Fruit fly (Drosophila melanogaster) whole organism, wandering third instar larva: ENCODE data around the gene CG12236.
A peak's percentile ranks its signal among the peaks of the same experiment; 100 is the strongest.

Experiments used
- Abd-B ChIP-seq: fragments of >200 bp; optimal IDR thresholded peaks from 2 replicates; lab custom pipeline; 2017; ENCODE audit warnings: missing biosample characterization, missing genetic modification characterization
- CG32264 ChIP-seq: fragments of 200-800 bp; sonication (Bioruptor generic); optimal IDR thresholded peaks from 2 replicates; lab custom pipeline; 2016; ENCODE audit warnings: missing biosample characterization, missing genetic modification characterization
- CG9705 ChIP-seq: fragments of 200-800 bp; sonication (Bioruptor generic); optimal IDR thresholded peaks from 2 replicates; lab custom pipeline; 2018; ENCODE audit warnings: missing biosample characterization, mild to moderate bottlenecking, missing genetic modification characterization
- CrebA ChIP-seq: fragments of 200-800 bp; sonication (Bioruptor generic); optimal IDR thresholded peaks from 2 replicates; lab custom pipeline; 2016; ENCODE audit warnings: missing biosample characterization, mild to moderate bottlenecking, missing genetic modification characterization, borderline replicate concordance
- Dfd ChIP-seq: fragments of >200 bp; optimal IDR thresholded peaks from 2 replicates; lab custom pipeline; 2017; ENCODE audit warnings: missing biosample characterization, missing genetic modification characterization
- Dif ChIP-seq: fragments of 200-275, 200-300 bp; sonication (Bioruptor generic); optimal IDR thresholded peaks from 2 replicates; lab custom pipeline; 2018; ENCODE audit warnings: missing biosample characterization, missing genetic modification characterization; ENCODE audit not compliant: partially characterized antibody
- GATAd ChIP-seq: sonication (Bioruptor generic); optimal IDR thresholded peaks from 2 replicates; lab custom pipeline; 2016; ENCODE audit warnings: missing biosample characterization, missing genetic modification characterization
- HLH106 ChIP-seq: fragments of 200-800 bp; optimal IDR thresholded peaks from 3 replicates; lab custom pipeline; 2019; ENCODE audit warnings: missing biosample characterization, mild to moderate bottlenecking, missing genetic modification characterization, moderate library complexity
- Hnf4 ChIP-seq: fragments of 200-800 bp; sonication (Bioruptor generic); optimal IDR thresholded peaks from 2 replicates; lab custom pipeline; 2016; ENCODE audit warnings: missing biosample characterization, mild to moderate bottlenecking, missing genetic modification characterization
- Hr78 ChIP-seq: fragments of >200 bp; optimal IDR thresholded peaks from 2 replicates; lab custom pipeline; 2017; ENCODE audit warnings: missing biosample characterization, missing genetic modification characterization
- Hr83 ChIP-seq: fragments of 200-300 bp; sonication (Bioruptor generic); optimal IDR thresholded peaks from 2 replicates; lab custom pipeline; 2016; ENCODE audit warnings: missing biosample characterization, mild to moderate bottlenecking, missing genetic modification characterization, moderate library complexity; ENCODE audit not compliant: poor library complexity, severe bottlenecking
- Jra ChIP-seq: sonication (Bioruptor generic); optimal IDR thresholded peaks from 2 replicates; lab custom pipeline; 2016; ENCODE audit warnings: missing biosample characterization, missing genetic modification characterization
- Mio ChIP-seq: sonication (Bioruptor generic); optimal IDR thresholded peaks from 2 replicates; lab custom pipeline; 2016; ENCODE audit warnings: missing biosample characterization, missing genetic modification characterization
- Myc ChIP-seq: fragments of >200 bp; optimal IDR thresholded peaks from 2 replicates; lab custom pipeline; 2017
- N ChIP-seq: fragments of >200 bp; optimal IDR thresholded peaks from 2 replicates; lab custom pipeline; 2018; ENCODE audit warnings: missing biosample characterization, missing external identifiers, missing genetic modification characterization
- OdsH ChIP-seq: fragments of 200-800 bp; sonication (Bioruptor generic); optimal IDR thresholded peaks from 2 replicates; lab custom pipeline; 2016; ENCODE audit warnings: missing biosample characterization, mild to moderate bottlenecking, missing genetic modification characterization
- Rel ChIP-seq, 2 experiments: fragments of 200-800 bp; sonication (Bioruptor generic) in 1 of 2; optimal IDR thresholded peaks; 2 replicates in 1 of 2; 3 replicates in 1 of 2; lab custom pipeline; 2016 to 2019; ENCODE audit warnings: mild to moderate bottlenecking in 2 of 2, missing biosample characterization in 2 of 2, missing genetic modification characterization in 2 of 2, moderate library complexity in 1 of 2
- Sp1 ChIP-seq: fragments of 200-800 bp; sonication (Bioruptor generic); optimal IDR thresholded peaks from 3 replicates; lab custom pipeline; 2019; ENCODE audit warnings: missing biosample characterization, mild to moderate bottlenecking, missing genetic modification characterization, moderate library complexity
- Vsx2 ChIP-seq: fragments of 200-300, 225-300 bp; sonication (Bioruptor generic); optimal IDR thresholded peaks from 2 replicates; lab custom pipeline; 2018; ENCODE audit warnings: missing biosample characterization, missing genetic modification characterization; ENCODE audit not compliant: partially characterized antibody
- br ChIP-seq: fragments of 200-800 bp; sonication (Bioruptor generic); optimal IDR thresholded peaks from 2 replicates; lab custom pipeline; 2016; ENCODE audit warnings: missing biosample characterization, missing genetic modification characterization
- brk ChIP-seq: fragments of 200-800 bp; sonication (Bioruptor generic); optimal IDR thresholded peaks from 2 replicates; lab custom pipeline; 2016; ENCODE audit warnings: missing biosample characterization, mild to moderate bottlenecking, missing genetic modification characterization
- dl ChIP-seq, 2 experiments: fragments of 175-275, 200-275 bp in 1 of 2; fragments of 200-275 bp in 1 of 2; sonication (Bioruptor generic); optimal IDR thresholded peaks; lab custom pipeline; 2018; ENCODE audit warnings: mild to moderate bottlenecking in 2 of 2, missing biosample characterization in 2 of 2, missing genetic modification characterization in 2 of 2, moderate library complexity in 2 of 2; ENCODE audit not compliant: partially characterized antibody in 2 of 2, insufficient read depth in 1 of 2
- dmrt93B ChIP-seq: fragments of 200-800 bp; sonication (Bioruptor generic); optimal IDR thresholded peaks from 2 replicates; lab custom pipeline; 2018; ENCODE audit warnings: missing biosample characterization, mild to moderate bottlenecking, missing genetic modification characterization
- dsf ChIP-seq: sonication (Bioruptor generic); optimal IDR thresholded peaks from 2 replicates; lab custom pipeline; 2016; ENCODE audit warnings: missing biosample characterization, missing genetic modification characterization, borderline replicate concordance
- ey ChIP-seq: fragments of 200-800 bp; sonication (Bioruptor generic); optimal IDR thresholded peaks from 2 replicates; lab custom pipeline; 2016; ENCODE audit warnings: missing biosample characterization, missing genetic modification characterization
- foxo ChIP-seq, 2 experiments: fragments of 200-800 bp; sonication (Bioruptor generic); optimal IDR thresholded peaks; 2 replicates in 1 of 2; 3 replicates in 1 of 2; lab custom pipeline; 2016 to 2017; ENCODE audit warnings: missing biosample characterization in 2 of 2, missing genetic modification characterization in 2 of 2
- fru ChIP-seq: fragments of 200-800 bp; sonication (Bioruptor generic); optimal IDR thresholded peaks from 3 replicates; lab custom pipeline; 2016; ENCODE audit warnings: missing biosample characterization, mild to moderate bottlenecking, missing genetic modification characterization
- h ChIP-seq: fragments of 200-800 bp; sonication (Bioruptor generic); optimal IDR thresholded peaks from 3 replicates; lab custom pipeline; 2016; ENCODE audit warnings: missing biosample characterization, mild to moderate bottlenecking, missing genetic modification characterization
- jim ChIP-seq: fragments of 175-275, 200-325 bp; sonication (Bioruptor generic); optimal IDR thresholded peaks from 2 replicates; lab custom pipeline; 2016; ENCODE audit warnings: missing biosample characterization, mild to moderate bottlenecking, missing genetic modification characterization
- lola ChIP-seq: fragments of >200 bp; optimal IDR thresholded peaks from 2 replicates; lab custom pipeline; 2017; ENCODE audit warnings: missing biosample characterization, missing genetic modification characterization
- pan ChIP-seq: fragments of >200 bp; optimal IDR thresholded peaks from 2 replicates; lab custom pipeline; 2017
- psq ChIP-seq: fragments of 200-800 bp; sonication (Bioruptor generic); optimal IDR thresholded peaks from 3 replicates; lab custom pipeline; 2017; ENCODE audit warnings: missing biosample characterization, mild to moderate bottlenecking, missing genetic modification characterization, moderate library complexity
- rgr ChIP-seq: fragments of 200-800 bp; sonication (Bioruptor generic); optimal IDR thresholded peaks from 3 replicates; lab custom pipeline; 2016; ENCODE audit warnings: missing biosample characterization, mild to moderate bottlenecking, missing genetic modification characterization
- sage ChIP-seq: fragments of 200-800 bp; sonication (Bioruptor generic); optimal IDR thresholded peaks from 2 replicates; lab custom pipeline; 2016; ENCODE audit warnings: missing biosample characterization, mild to moderate bottlenecking, missing genetic modification characterization
- sv ChIP-seq: fragments of 200-800 bp; sonication (Bioruptor generic); optimal IDR thresholded peaks from 3 replicates; lab custom pipeline; 2016; ENCODE audit warnings: missing biosample characterization, missing genetic modification characterization
- tai ChIP-seq: sonication (Bioruptor generic); optimal IDR thresholded peaks from 2 replicates; lab custom pipeline; 2016; ENCODE audit warnings: missing biosample characterization, missing genetic modification characterization
- usp ChIP-seq: fragments of >200 bp; optimal IDR thresholded peaks from 2 replicates; lab custom pipeline; 2017; ENCODE audit warnings: missing biosample characterization, missing genetic modification characterization
- woc ChIP-seq: sonication (Bioruptor generic); optimal IDR thresholded peaks from 2 replicates; lab custom pipeline; 2016; ENCODE audit warnings: missing biosample characterization, mild to moderate bottlenecking, missing genetic modification characterization

The CG12236 gene

dm6 chrX:5916494-5917309 lies 8.8 kb downstream of the CG12236 start, which contains the start of the genes Shmt and CG3726:
Gene Shmt (minus strand): TSS chrX:5916797.
Gene CG3726 (plus strand): TSS chrX:5917097.
- TF ChIP-seq dmrt93B, result no peak
- no peak for TF ChIP-seq HLH106 (tag; lab: Kevin White, UChicago)
- no peak for TF ChIP-seq tai (GFP tag; lab: Kevin White, UChicago)
- TF ChIP-seq dl (GFP tag; optimal IDR thresholded peaks at IDR 0.05; lab: Kevin White, UChicago; ENCODE audit: insufficient read depth in 1 of 2, partially characterized antibody in 2 of 2), result no peak
- no peak for TF ChIP-seq br
- TF ChIP-seq Hr78 (GFP tag; lab: Kevin White, UChicago), result no peak
- no peak for TF ChIP-seq ey (GFP tag; lab: Kevin White, UChicago)
- no peak for TF ChIP-seq OdsH
- TF ChIP-seq Vsx2, result no peak
- peak; percentile 30 for TF ChIP-seq Dif
- TF ChIP-seq foxo (GFP tag; optimal IDR thresholded peaks at IDR 0.05; lab: Kevin White, UChicago), result no peak
- no peak for TF ChIP-seq pan (lab: Kevin White, UChicago)
- TF ChIP-seq CrebA, result no peak
- TF ChIP-seq Mio, result no peak
- peak; percentile 37 for TF ChIP-seq Myc (lab: Kevin White, UChicago)
- no peak for TF ChIP-seq GATAd (GFP tag; lab: Kevin White, UChicago)
- TF ChIP-seq CG32264 (GFP tag; lab: Kevin White, UChicago), result no peak
- no peak for TF ChIP-seq brk
- TF ChIP-seq woc (GFP tag; lab: Kevin White, UChicago), result no peak
- no peak for TF ChIP-seq CG9705 (GFP tag; lab: Kevin White, UChicago)
- no peak for TF ChIP-seq sv (GFP tag; lab: Kevin White, UChicago)
- TF ChIP-seq jim, result no peak
- no peak for TF ChIP-seq fru (GFP tag; lab: Kevin White, UChicago)
- TF ChIP-seq Jra (GFP tag; lab: Kevin White, UChicago), result no peak
- TF ChIP-seq Rel (GFP tag; optimal IDR thresholded peaks at IDR 0.05; lab: Kevin White, UChicago), result peak; percentile 3
- TF ChIP-seq Rel (tag; optimal IDR thresholded peaks at IDR 0.05; lab: Kevin White, UChicago), result no peak
- no peak for TF ChIP-seq rgr (GFP tag; lab: Kevin White, UChicago)
- TF ChIP-seq Dfd, result no peak
- TF ChIP-seq Abd-B (GFP tag; lab: Kevin White, UChicago), result no peak
- peak; percentile 20 for TF ChIP-seq Sp1 (GFP tag; lab: Kevin White, UChicago)
- TF ChIP-seq usp (GFP tag; lab: Kevin White, UChicago), result no peak
- TF ChIP-seq psq, result no peak
- no peak for TF ChIP-seq sage (GFP tag; lab: Kevin White, UChicago)
- TF ChIP-seq dsf, result no peak
- TF ChIP-seq N (GFP tag; lab: Kevin White, UChicago), result no peak
- TF ChIP-seq Hnf4 (GFP tag; lab: Kevin White, UChicago), result peak; percentile 8
- peak; percentile 30 for TF ChIP-seq h (GFP tag; lab: Kevin White, UChicago)
- TF ChIP-seq lola (GFP tag; lab: Kevin White, UChicago), result no peak
- TF ChIP-seq Hr83 (GFP tag; lab: Kevin White, UChicago), result peak; percentile 3

- TF ChIP-seq h (GFP tag; lab: Kevin White, UChicago) (no peak), tai (GFP tag; lab: Kevin White, UChicago) (no peak), dl (GFP tag; optimal IDR thresholded peaks at IDR 0.05; lab: Kevin White, UChicago; ENCODE audit: insufficient read depth in 1 of 2, partially characterized antibody in 2 of 2) (no peak), Hr78 (GFP tag; lab: Kevin White, UChicago) (no peak), Sp1 (GFP tag; lab: Kevin White, UChicago) (peak; percentile 23), Dfd (no peak), OdsH (no peak), br (no peak), brk (peak; percentile 14), dsf (no peak), ey (GFP tag; lab: Kevin White, UChicago) (no peak), Rel (GFP tag; optimal IDR thresholded peaks at IDR 0.05; lab: Kevin White, UChicago) (no peak), Rel (tag; optimal IDR thresholded peaks at IDR 0.05; lab: Kevin White, UChicago) (no peak), psq (peak; percentile 70)
These were observed 9.5 kb downstream of the CG12236 start for dm6 chrX:5917310-5917988.
